Fruit fly (Drosophila melanogaster) whole organism, embryonic: Measurements from ENCODE around the gene MFS9.

Source experiments
- Adf1 ChIP-seq: fragments of 200-800 bp; sonication (Bioruptor generic); IDR thresholded peaks from 2 replicates; pipeline ENCODE4 v1.3.6; 2022; ENCODE audit warnings: missing biosample characterization, missing genetic modification characterization
- Antp ChIP-seq: fragments of 200-800 bp; sonication (Bioruptor generic); optimal IDR thresholded peaks from 3 replicates; lab custom pipeline; 2016; ENCODE audit warnings: missing biosample characterization, missing genetic modification characterization
- CG10565 ChIP-seq: fragments of 200-800 bp; sonication (Bioruptor generic); optimal IDR thresholded peaks from 3 replicates; lab custom pipeline; 2016; ENCODE audit warnings: missing biosample characterization, mild to moderate bottlenecking, missing genetic modification characterization
- CG10654 ChIP-seq: fragments of 200-800 bp; sonication (Bioruptor generic); optimal IDR thresholded peaks from 2 replicates; lab custom pipeline; 2016; ENCODE audit warnings: missing biosample characterization, missing genetic modification characterization
- CG13123 ChIP-seq: fragments of 200-800 bp; sonication (Bioruptor generic); optimal IDR thresholded peaks from 2 replicates; lab custom pipeline; 2016; ENCODE audit warnings: missing biosample characterization, missing genetic modification characterization
- CG15479 ChIP-seq: fragments of 200-800 bp; sonication (Bioruptor generic); optimal IDR thresholded peaks from 3 replicates; lab custom pipeline; 2019; ENCODE audit warnings: missing biosample characterization, mild to moderate bottlenecking, missing genetic modification characterization, moderate library complexity
- CG1647 ChIP-seq: fragments of 200-800 bp; sonication (Bioruptor generic); optimal IDR thresholded peaks from 3 replicates; lab custom pipeline; 2016; ENCODE audit warnings: missing biosample characterization, missing genetic modification characterization
- CG2889 ChIP-seq: fragments of 200-800 bp; sonication (Bioruptor generic); IDR thresholded peaks from 3 replicates; pipeline ENCODE4 v1.3.6; 2022; ENCODE audit warnings: missing biosample characterization, missing genetic modification characterization
- CG3163 ChIP-seq: fragments of 200-800 bp; sonication (Bioruptor generic); optimal IDR thresholded peaks from 3 replicates; lab custom pipeline; 2016; ENCODE audit warnings: missing biosample characterization, missing genetic modification characterization
- CG3726 ChIP-seq: fragments of 200-800 bp; sonication (Bioruptor generic); IDR thresholded peaks from 3 replicates; pipeline ENCODE4, ENCODE4 v1.3.6; 2022; ENCODE audit warnings: missing biosample characterization, missing genetic modification characterization
- CG4730 ChIP-seq: fragments of 200-800 bp; sonication (Bioruptor generic); IDR thresholded peaks from 2 replicates; pipeline ENCODE4 v1.3.6; 2022; ENCODE audit warnings: missing biosample characterization, missing genetic modification characterization
- CG5180 ChIP-seq: fragments of 200-800 bp; sonication (Bioruptor generic); optimal IDR thresholded peaks from 3 replicates; lab custom pipeline; 2017; ENCODE audit warnings: missing biosample characterization, missing genetic modification characterization, mild to moderate bottlenecking, moderate library complexity, missing genetic modification reagents
- CG6654 ChIP-seq: fragments of 200-800 bp; sonication (Bioruptor generic); optimal IDR thresholded peaks from 2 replicates; lab custom pipeline; 2017; ENCODE audit warnings: missing biosample characterization, mild to moderate bottlenecking, missing genetic modification characterization
- CG7357 ChIP-seq: fragments of 200-800 bp; sonication (Bioruptor generic); IDR thresholded peaks from 3 replicates; pipeline ENCODE4 v1.3.6; 2022; ENCODE audit warnings: missing biosample characterization, missing genetic modification characterization
- CG8281 ChIP-seq: fragments of 200-800 bp; sonication (Bioruptor generic); optimal IDR thresholded peaks from 2 replicates; lab custom pipeline; 2018; ENCODE audit warnings: missing biosample characterization, mild to moderate bottlenecking, missing genetic modification characterization, moderate library complexity
- CkIIα-i1 ChIP-seq: fragments of 200-800 bp; sonication (Bioruptor generic); IDR thresholded peaks from 2 replicates; pipeline ENCODE4 v1.3.6; 2022; ENCODE audit warnings: missing biosample characterization, missing genetic modification characterization
- Dfd ChIP-seq, 2 experiments: fragments of >200 bp; optimal IDR thresholded peaks; 2 replicates each; lab custom pipeline; 2017; ENCODE audit warnings: missing biosample characterization in 2 of 2, missing genetic modification characterization in 2 of 2
- Dp ChIP-seq: fragments of 200-800 bp; sonication (Bioruptor generic); optimal IDR thresholded peaks from 2 replicates; lab custom pipeline; 2018; ENCODE audit warnings: missing biosample characterization, mild to moderate bottlenecking, missing genetic modification characterization, moderate library complexity
- Fer2 ChIP-seq: fragments of 200-800 bp; sonication (Bioruptor generic); optimal IDR thresholded peaks from 2 replicates; lab custom pipeline; 2018; ENCODE audit warnings: missing biosample characterization, mild to moderate bottlenecking, missing genetic modification characterization, moderate library complexity
- GATAe ChIP-seq: fragments of 200-800 bp; sonication (Bioruptor generic); conservative IDR thresholded peaks from 2 replicates; pipeline ENCODE4 v1.3.6; 2022; ENCODE audit warnings: missing biosample characterization, missing genetic modification characterization
- HLH4C ChIP-seq: fragments of 200-800 bp; sonication (Bioruptor generic); IDR thresholded peaks from 3 replicates; pipeline ENCODE4 v1.3.6; 2022; ENCODE audit warnings: missing biosample characterization, missing genetic modification characterization; ENCODE audit not compliant: partially characterized antibody
- Hand ChIP-seq: fragments of 200-800 bp; sonication (Bioruptor generic); optimal IDR thresholded peaks from 2 replicates; lab custom pipeline; 2017; ENCODE audit warnings: mild to moderate bottlenecking, missing biosample characterization, missing genetic modification reagents, missing genetic modification characterization
- Hr3 ChIP-seq: fragments of 200-800 bp; sonication (Bioruptor generic); optimal IDR thresholded peaks from 3 replicates; lab custom pipeline; 2016; ENCODE audit warnings: missing biosample characterization, missing genetic modification characterization
- Lpt ChIP-seq: fragments of >200 bp; optimal IDR thresholded peaks from 2 replicates; lab custom pipeline; 2018; ENCODE audit warnings: missing biosample characterization, missing genetic modification characterization
- Meics ChIP-seq: fragments of 200-800 bp; sonication (Bioruptor generic); optimal IDR thresholded peaks from 2 replicates; lab custom pipeline; 2017; ENCODE audit warnings: missing biosample characterization, mild to moderate bottlenecking, missing genetic modification characterization
- Oaz ChIP-seq: fragments of 200-800 bp; sonication (Bioruptor generic); IDR thresholded peaks from 2 replicates; pipeline ENCODE4 v1.3.6; 2022; ENCODE audit warnings: missing biosample characterization, missing genetic modification characterization
- Rx ChIP-seq: fragments of 200-800 bp; sonication (Bioruptor generic); IDR thresholded peaks from 2 replicates; pipeline ENCODE4 v1.3.6; 2022; ENCODE audit warnings: missing biosample characterization, missing genetic modification characterization
- Scr ChIP-seq: fragments of 200-800 bp; sonication (Bioruptor generic); IDR thresholded peaks from 2 replicates; pipeline ENCODE4 v1.3.6; 2022; ENCODE audit warnings: missing biosample characterization, missing genetic modification characterization; ENCODE audit not compliant: partially characterized antibody
- Stat92E ChIP-seq, 3 experiments: fragments of >200 bp in 2 of 3; fragments of 200-800 bp in 1 of 3; sonication (Bioruptor generic) in 1 of 3; optimal IDR thresholded peaks; 2 replicates each; lab custom pipeline; 2017 to 2019; ENCODE audit warnings: missing biosample characterization in 3 of 3, missing genetic modification characterization in 3 of 3, mild to moderate bottlenecking in 1 of 3, moderate library complexity in 1 of 3
- Xbp1 ChIP-seq: fragments of 200-800 bp; sonication (Bioruptor generic); optimal IDR thresholded peaks from 3 replicates; lab custom pipeline; 2016; ENCODE audit warnings: missing biosample characterization, mild to moderate bottlenecking, missing genetic modification characterization
- bsh ChIP-seq, 2 experiments: fragments of 200-800 bp; sonication (Bioruptor generic); optimal IDR thresholded peaks; 2 replicates each; lab custom pipeline; 2017 to 2018; ENCODE audit warnings: mild to moderate bottlenecking in 2 of 2, missing biosample characterization in 2 of 2, missing genetic modification characterization in 2 of 2, moderate library complexity in 1 of 2
- cad ChIP-seq: fragments of >200 bp; optimal IDR thresholded peaks from 2 replicates; lab custom pipeline; 2017; ENCODE audit warnings: missing biosample characterization, missing genetic modification characterization
- cas ChIP-seq: fragments of 200-800 bp; sonication (Bioruptor generic); IDR thresholded peaks from 2 replicates; pipeline ENCODE4 v1.3.6; 2022; ENCODE audit warnings: missing biosample characterization, missing genetic modification characterization
- cato ChIP-seq: fragments of 200-800 bp; sonication (Bioruptor generic); optimal IDR thresholded peaks from 2 replicates; lab custom pipeline; 2016; ENCODE audit warnings: missing biosample characterization, missing genetic modification characterization, borderline replicate concordance
- croc ChIP-seq: fragments of 200-800 bp; sonication (Bioruptor generic); conservative IDR thresholded peaks from 3 replicates; pipeline ENCODE4 v1.3.6; 2022; ENCODE audit warnings: missing biosample characterization, missing genetic modification characterization
- disco-r ChIP-seq: fragments of 200-800 bp; sonication (Bioruptor generic); optimal IDR thresholded peaks from 2 replicates; lab custom pipeline; 2016; ENCODE audit warnings: missing biosample characterization, missing genetic modification characterization
- dmrt99B ChIP-seq: fragments of 200-800 bp; sonication (Bioruptor generic); optimal IDR thresholded peaks from 2 replicates; lab custom pipeline; 2018; ENCODE audit warnings: missing biosample characterization, mild to moderate bottlenecking, missing genetic modification characterization, moderate library complexity
- ewg ChIP-seq: fragments of 200-800 bp; sonication (Bioruptor generic); optimal IDR thresholded peaks from 3 replicates; lab custom pipeline; 2017; ENCODE audit warnings: mild to moderate bottlenecking, missing biosample characterization, missing genetic modification reagents, missing genetic modification characterization
- gsb-n ChIP-seq: fragments of 200-800 bp; sonication (Bioruptor generic); optimal IDR thresholded peaks from 3 replicates; lab custom pipeline; 2018; ENCODE audit warnings: missing biosample characterization, mild to moderate bottlenecking, missing genetic modification characterization
- hkb ChIP-seq, 2 experiments: fragments of 200-800 bp in 1 of 2; fragments of >200 bp in 1 of 2; sonication (Bioruptor generic) in 1 of 2; IDR thresholded peaks in 1 of 2; optimal IDR thresholded peaks in 1 of 2; 2 replicates each; pipeline versions ENCODE4 v1.3.6 to Lab custom; 2017 to 2022; ENCODE audit warnings: missing biosample characterization in 1 of 2, missing genetic modification characterization in 1 of 2
- hth ChIP-seq: fragments of >200 bp; optimal IDR thresholded peaks from 2 replicates; lab custom pipeline; 2017; ENCODE audit warnings: inconsistent platforms
- ken ChIP-seq: fragments of 200-800 bp; sonication (Bioruptor generic); IDR thresholded peaks from 3 replicates; pipeline ENCODE4 v1.3.6; 2022; ENCODE audit warnings: missing biosample characterization, missing genetic modification characterization
- klu ChIP-seq: fragments of 200-800 bp; sonication (Bioruptor generic); IDR thresholded peaks from 2 replicates; pipeline ENCODE4 v1.3.6; 2022; ENCODE audit warnings: missing biosample characterization, missing genetic modification characterization
- kni ChIP-seq: fragments of 200-800 bp; sonication (Bioruptor generic); optimal IDR thresholded peaks from 3 replicates; lab custom pipeline; 2017; ENCODE audit warnings: mild to moderate bottlenecking, missing biosample characterization, missing genetic modification reagents, missing genetic modification characterization
- nerfin-1 ChIP-seq: fragments of 200-800 bp; sonication (Bioruptor generic); optimal IDR thresholded peaks from 3 replicates; lab custom pipeline; 2019; ENCODE audit warnings: missing biosample characterization, mild to moderate bottlenecking, missing genetic modification characterization, moderate library complexity
- nom ChIP-seq: fragments of 200-800 bp; sonication (Bioruptor generic); optimal IDR thresholded peaks from 2 replicates; lab custom pipeline; 2017; ENCODE audit warnings: missing biosample characterization, missing genetic modification characterization, mild to moderate bottlenecking, moderate library complexity, missing genetic modification reagents
- pita ChIP-seq: fragments of 200-800 bp; sonication (Bioruptor generic); optimal IDR thresholded peaks from 2 replicates; lab custom pipeline; 2017; ENCODE audit warnings: missing biosample characterization, mild to moderate bottlenecking, missing genetic modification characterization
- pros ChIP-seq: fragments of 200-800 bp; sonication (Bioruptor generic); optimal IDR thresholded peaks from 3 replicates; lab custom pipeline; 2019; ENCODE audit warnings: missing biosample characterization, mild to moderate bottlenecking, missing genetic modification characterization, moderate library complexity
- ro ChIP-seq: fragments of 200-800 bp; sonication (Bioruptor generic); IDR thresholded peaks from 2 replicates; pipeline ENCODE4 v1.3.6; 2022; ENCODE audit warnings: missing biosample characterization, missing genetic modification characterization
- sob ChIP-seq: fragments of 200-800 bp; sonication (Bioruptor generic); IDR thresholded peaks from 2 replicates; pipeline ENCODE4 v1.3.6; 2022; ENCODE audit warnings: missing biosample characterization, missing genetic modification characterization
- sr ChIP-seq: fragments of 200-800 bp; sonication (Bioruptor generic); IDR thresholded peaks from 3 replicates; pipeline ENCODE4 v1.3.6; 2022; ENCODE audit warnings: missing biosample characterization, missing genetic modification characterization

MFS9 gene

dm6 chr3R:20543220-20543619 is 31.0 kb upstream of the MFS9 start (continued):
- TF ChIP-seq Adf1 (GFP tag; lab: Robert Waterston, UW): no peak
- TF ChIP-seq dmrt99B (tag; lab: Kevin White, UChicago): no peak
- TF ChIP-seq Xbp1: no peak
- peak; percentile 3 for TF ChIP-seq CG15479 (GFP tag; lab: Kevin White, UChicago)
- TF ChIP-seq pita (GFP tag; lab: Kevin White, UChicago): no peak
- TF ChIP-seq pros (GFP tag; lab: Kevin White, UChicago): peak; percentile 61
- no peak for TF ChIP-seq Dp (GFP tag; lab: Kevin White, UChicago)
- TF ChIP-seq Lpt (GFP tag; lab: Kevin White, UChicago): peak; percentile 23
- no peak for TF ChIP-seq CG3163 (GFP tag; lab: Kevin White, UChicago)
- TF ChIP-seq CG6654: no peak
- no peak for TF ChIP-seq sr
- TF ChIP-seq bsh (GFP tag; optimal IDR thresholded peaks at IDR 0.05; lab: Kevin White, UChicago): no peak
- no peak for TF ChIP-seq nerfin-1
- TF ChIP-seq CG7357 (GFP tag; lab: Robert Waterston, UW): no peak
- TF ChIP-seq CG5180 (GFP tag; lab: Kevin White, UChicago): no peak
- peak in 1 of 3 experiments; percentile 89 for TF ChIP-seq Stat92E (GFP tag; optimal IDR thresholded peaks at IDR 0.05; lab: Kevin White, UChicago)
- no peak for TF ChIP-seq cas (GFP tag; lab: Robert Waterston, UW)
- no peak for TF ChIP-seq hkb (optimal IDR thresholded peaks at IDR 0.05; lab: Kevin White, UChicago)
- TF ChIP-seq hkb (GFP tag; IDR thresholded peaks at IDR 0.05; lab: Robert Waterston, UW): no peak
- TF ChIP-seq CkIIα-i1 (GFP tag; lab: Robert Waterston, UW): no peak
- no peak for TF ChIP-seq Fer2 (tag; lab: Kevin White, UChicago)
- no peak for TF ChIP-seq croc (GFP tag; lab: Robert Waterston, UW)
- no peak for TF ChIP-seq CG2889
- no peak for TF ChIP-seq Rx (GFP tag; lab: Robert Waterston, UW)
- TF ChIP-seq klu (GFP tag; lab: Robert Waterston, UW): no peak
- TF ChIP-seq ewg (GFP tag; lab: Kevin White, UChicago): no peak
- no peak for TF ChIP-seq GATAe (GFP tag; lab: Robert Waterston, UW)
- TF ChIP-seq Scr (GFP tag; lab: Robert Waterston, UW): no peak
- TF ChIP-seq kni (GFP tag; lab: Kevin White, UChicago): peak; percentile 94
- no peak for TF ChIP-seq CG1647
- no peak for TF ChIP-seq ken (GFP tag; lab: Robert Waterston, UW)
- no peak for TF ChIP-seq CG8281 (tag; lab: Kevin White, UChicago)
- no peak for TF ChIP-seq disco-r (GFP tag; lab: Kevin White, UChicago)
- TF ChIP-seq nom: no peak
- no peak for TF ChIP-seq Oaz (GFP tag; lab: Robert Waterston, UW)
- no peak for TF ChIP-seq Hand (GFP tag; lab: Kevin White, UChicago)
- no peak for TF ChIP-seq hth
- TF ChIP-seq CG3726 (GFP tag; lab: Robert Waterston, UW): no peak
- TF ChIP-seq CG10565 (GFP tag; lab: Kevin White, UChicago): no peak
- no peak for TF ChIP-seq CG4730 (GFP tag; lab: Robert Waterston, UW)
- TF ChIP-seq Dfd (GFP tag; optimal IDR thresholded peaks at IDR 0.05; lab: Kevin White, UChicago): no peak
- no peak for TF ChIP-seq cato (GFP tag; lab: Kevin White, UChicago)
- no peak for TF ChIP-seq CG10654
- no peak for TF ChIP-seq ro (GFP tag; lab: Robert Waterston, UW)
- no peak for TF ChIP-seq Meics (GFP tag; lab: Kevin White, UChicago)
- no peak for TF ChIP-seq HLH4C (GFP tag; lab: Robert Waterston, UW)
- TF ChIP-seq Hr3 (GFP tag; lab: Kevin White, UChicago): no peak
- no peak for TF ChIP-seq CG13123
- no peak for TF ChIP-seq sob (GFP tag; lab: Robert Waterston, UW)
- peak; percentile 27 for TF ChIP-seq cad (GFP tag; lab: Kevin White, UChicago)
- TF ChIP-seq Antp (GFP tag; lab: Kevin White, UChicago): no peak
- TF ChIP-seq gsb-n (tag; lab: Kevin White, UChicago): no peak
